Worm (Caenorhabditis elegans) whole organism, young adult: ENCODE measurements around the gene F14F7.4.

Experiments
- F52B5.7 ChIP-seq: sonication (generic microtip); optimal IDR thresholded peaks from 2 replicates; lab custom pipeline; 2016; ENCODE audit warnings: mild to moderate bottlenecking, missing genetic modification characterization, missing compliant biosample characterization
- Y53G8AR.9 ChIP-seq: fragments of 200-800 bp; sonication (Bioruptor generic); conservative IDR thresholded peaks from 2 replicates; pipeline ENCODE4 v1.3.6; 2022; ENCODE audit warnings: missing genetic modification reagents, missing genetic modification characterization, missing compliant biosample characterization
- aptf-2 ChIP-seq: fragments of 200-800 bp; sonication (Bioruptor generic); conservative IDR thresholded peaks from 2 replicates; pipeline ENCODE4 v1.3.6; 2022; ENCODE audit warnings: missing genetic modification reagents, missing genetic modification characterization, missing compliant biosample characterization
- aptf-3 ChIP-seq: fragments of 200-800 bp; sonication (Bioruptor generic); IDR thresholded peaks from 2 replicates; pipeline ENCODE4 v1.3.6; 2022; ENCODE audit warnings: missing genetic modification characterization, missing compliant biosample characterization
- efl-1 ChIP-seq: fragments of 150-350 bp; optimal IDR thresholded peaks from 2 replicates; lab custom pipeline; 2014; ENCODE audit warnings: missing biosample characterization, missing genetic modification reagents, missing genetic modification characterization
- egl-18 ChIP-seq: fragments of 200-800 bp; sonication (Bioruptor generic); IDR thresholded peaks from 2 replicates; pipeline ENCODE4 v1.3.6; 2022; ENCODE audit warnings: missing genetic modification reagents, missing genetic modification characterization, missing compliant biosample characterization
- him-1 ChIP-seq: sonication (generic microtip); optimal IDR thresholded peaks from 2 replicates; lab custom pipeline; 2016; ENCODE audit warnings: missing genotype, missing genetic modification reagents, missing genetic modification characterization, missing compliant biosample characterization
- lin-26 ChIP-seq: fragments of 200-800 bp; sonication (Bioruptor generic); IDR thresholded peaks from 2 replicates; pipeline ENCODE4 v1.3.6; 2022; ENCODE audit warnings: missing genetic modification reagents, missing genetic modification characterization, missing compliant biosample characterization
- nhr-27 ChIP-seq: fragments of 200-800 bp; sonication (Bioruptor generic); optimal IDR thresholded peaks from 2 replicates; lab custom pipeline; 2018; ENCODE audit warnings: mild to moderate bottlenecking, missing genetic modification characterization, moderate library complexity, missing compliant biosample characterization
- snpc-4 ChIP-seq, 5 experiments: fragments of 150-350 bp in 1 of 5; sonication (generic microtip) in 4 of 5; optimal IDR thresholded peaks; 2 replicates each; lab custom pipeline; 2014 to 2018; ENCODE audit warnings: missing genetic modification characterization in 5 of 5, missing biosample characterization in 3 of 5, antibody characterized with exemption in 2 of 5, mild to moderate bottlenecking in 2 of 5, missing compliant biosample characterization in 2 of 5, missing genotype in 2 of 5, moderate library complexity in 2 of 5, missing genetic modification reagents in 1 of 5
- unc-62 ChIP-seq: fragments of 150-350 bp; optimal IDR thresholded peaks from 2 replicates; lab custom pipeline; 2014; ENCODE audit warnings: missing biosample characterization, missing genetic modification reagents, missing genetic modification characterization
- ztf-6 ChIP-seq: fragments of 200-800 bp; sonication (Bioruptor generic); IDR thresholded peaks from 2 replicates; pipeline ENCODE4 v1.3.6; 2022; ENCODE audit warnings: missing genetic modification reagents, missing genetic modification characterization, missing compliant biosample characterization

DNA sequence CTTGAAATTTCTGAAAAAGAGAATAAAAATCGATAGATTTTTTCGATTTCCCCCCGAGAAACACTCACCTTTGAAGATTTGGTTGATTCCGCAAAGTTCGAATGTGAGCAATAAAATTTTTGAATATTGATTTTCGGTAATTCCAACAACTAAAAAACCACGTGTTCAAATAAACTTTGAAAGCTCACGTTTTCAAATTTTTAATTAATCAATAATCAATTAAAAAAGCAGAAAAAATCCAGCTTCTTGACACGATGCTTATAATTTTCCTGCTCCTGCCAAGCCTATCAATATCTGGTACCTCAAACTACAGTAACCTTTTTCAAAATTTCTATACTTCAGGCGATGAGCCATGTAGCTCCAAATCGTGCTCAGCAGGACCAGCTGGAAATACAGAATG is 42.1 kb downstream of the F14F7.4 start, which contains the start of gene ZK1010.5:
- no peak for TF ChIP-seq him-1
- no peak for TF ChIP-seq aptf-3 (GFP tag; lab: Robert Waterston, UW)
- no peak for TF ChIP-seq lin-26 (GFP tag; lab: Robert Waterston, UW)
- no peak for TF ChIP-seq efl-1 (GFP tag; lab: Kevin White, UChicago)
- TF ChIP-seq unc-62: no peak
- no peak for TF ChIP-seq Y53G8AR.9
- TF ChIP-seq egl-18 (GFP tag; lab: Robert Waterston, UW): no peak
- TF ChIP-seq snpc-4 (GFP tag; optimal IDR thresholded peaks at IDR 0.05; lab: Kevin White, UChicago): no peak
- no peak for TF ChIP-seq snpc-4 (tag; optimal IDR thresholded peaks at IDR 0.05; lab: Kevin White, UChicago)
- no peak for TF ChIP-seq F52B5.7
- no peak for TF ChIP-seq aptf-2
- no peak for TF ChIP-seq nhr-27 (tag; lab: Kevin White, UChicago)
- TF ChIP-seq ztf-6: no peak
